Worm (Caenorhabditis elegans) whole organism, L1 larva: Measurements from ENCODE around the gene tag-234.
"Not testable (repeated sequence)": the region's sequence is repeated elsewhere in the genome, so short reads cannot be mapped to it uniquely, and the experiment has no call there.

Source experiments
- aha-1 ChIP-seq: fragments of 150-350 bp; optimal IDR thresholded peaks from 2 replicates; lab custom pipeline; 2014; ENCODE audit warnings: missing biosample characterization, missing genetic modification characterization
- blmp-1 ChIP-seq: fragments of 150-350 bp; optimal IDR thresholded peaks from 2 replicates; lab custom pipeline; 2014; ENCODE audit warnings: missing biosample characterization, missing genetic modification characterization
- ceh-8 ChIP-seq: fragments of 200-800 bp; sonication (Bioruptor generic); optimal IDR thresholded peaks from 2 replicates; lab custom pipeline; 2018; ENCODE audit warnings: mild to moderate bottlenecking, missing genetic modification characterization, moderate library complexity, missing compliant biosample characterization
- ceh-88 ChIP-seq: fragments of 200-800 bp; sonication (Bioruptor generic); IDR thresholded peaks from 2 replicates; pipeline ENCODE4 v1.3.6; 2022; ENCODE audit warnings: missing genetic modification characterization, missing compliant biosample characterization
- ceh-90 ChIP-seq: sonication (generic microtip); optimal IDR thresholded peaks from 2 replicates; lab custom pipeline; 2016; ENCODE audit warnings: missing genetic modification characterization, missing compliant biosample characterization
- dsc-1 ChIP-seq: sonication (generic microtip); optimal IDR thresholded peaks from 2 replicates; lab custom pipeline; 2016; ENCODE audit warnings: mild to moderate bottlenecking, missing genetic modification characterization, missing compliant biosample characterization
- efl-1 ChIP-seq, 4 experiments: fragments of 150-350 bp; optimal IDR thresholded peaks in 3 of 4; peaks in 1 of 4; 1 replicate in 1 of 4; 2 replicates in 3 of 4; lab custom pipeline; 2014; ENCODE audit warnings: missing biosample characterization in 2 of 4, missing genetic modification characterization in 2 of 4, missing genetic modification reagents in 2 of 4
- efl-3 ChIP-seq: fragments of 200-800 bp; sonication (Bioruptor generic); optimal IDR thresholded peaks from 2 replicates; lab custom pipeline; 2018; ENCODE audit warnings: mild to moderate bottlenecking, missing genetic modification characterization, missing compliant biosample characterization
- egl-13 ChIP-seq: sonication (generic microtip); optimal IDR thresholded peaks from 2 replicates; lab custom pipeline; 2016; ENCODE audit warnings: missing genotype, missing genetic modification reagents, missing genetic modification characterization, missing compliant biosample characterization
- elt-3 ChIP-seq, 6 experiments: fragments of 150-350 bp in 1 of 6; sonication (generic microtip); optimal IDR thresholded peaks; 2 replicates each; lab custom pipeline; 2017 to 2018; ENCODE audit warnings: missing biosample characterization in 6 of 6, missing genetic modification characterization in 6 of 6, inconsistent platforms in 1 of 6
- fkh-4 ChIP-seq: sonication (generic microtip); optimal IDR thresholded peaks from 2 replicates; lab custom pipeline; 2016; ENCODE audit warnings: missing compliant biosample characterization, missing genetic modification characterization, borderline replicate concordance
- fos-1 ChIP-seq: fragments of 150-350 bp; optimal IDR thresholded peaks from 2 replicates; lab custom pipeline; 2014; ENCODE audit warnings: missing biosample characterization, missing genetic modification characterization
- grh-1 ChIP-seq: fragments of 200-800 bp; sonication (Bioruptor generic); IDR thresholded peaks from 2 replicates; pipeline ENCODE4 v1.3.6; 2022; ENCODE audit warnings: missing genetic modification reagents, missing genetic modification characterization, missing compliant biosample characterization
- hlh-4 ChIP-seq: sonication (generic microtip); optimal IDR thresholded peaks from 2 replicates; lab custom pipeline; 2016; ENCODE audit warnings: mild to moderate bottlenecking, missing genetic modification characterization, missing compliant biosample characterization
- lin-14 ChIP-seq: fragments of 200-800 bp; sonication (Bioruptor generic); optimal IDR thresholded peaks from 2 replicates; lab custom pipeline; 2018; ENCODE audit warnings: mild to moderate bottlenecking, missing genetic modification characterization, moderate library complexity, missing compliant biosample characterization
- lin-35 ChIP-seq, 2 experiments: fragments of 150-350 bp; optimal IDR thresholded peaks; 2 replicates each; lab custom pipeline; 2014; ENCODE audit warnings: missing biosample characterization in 2 of 2, missing genetic modification characterization in 2 of 2, missing genetic modification reagents in 2 of 2
- lin-39 ChIP-seq: fragments of 150-350 bp; optimal IDR thresholded peaks from 2 replicates; lab custom pipeline; 2014; ENCODE audit warnings: missing biosample characterization, missing genetic modification reagents, missing genetic modification characterization
- lsy-2 ChIP-seq, 2 experiments: fragments of 150-350 bp; optimal IDR thresholded peaks; 2 replicates each; lab custom pipeline; 2014; ENCODE audit warnings: missing biosample characterization in 2 of 2, missing genetic modification characterization in 2 of 2
- mep-1 ChIP-seq: fragments of 150-350 bp; optimal IDR thresholded peaks from 2 replicates; lab custom pipeline; 2014; ENCODE audit warnings: missing biosample characterization, missing genetic modification characterization
- nhr-11 ChIP-seq: fragments of 150-350 bp; optimal IDR thresholded peaks from 2 replicates; lab custom pipeline; 2014; ENCODE audit warnings: missing biosample characterization, missing genetic modification characterization
- nhr-12 ChIP-seq: sonication (generic microtip); optimal IDR thresholded peaks from 2 replicates; lab custom pipeline; 2017; ENCODE audit warnings: missing biosample characterization, missing genetic modification characterization
- nhr-19 ChIP-seq: fragments of 200-800 bp; sonication (Bioruptor generic); conservative IDR thresholded peaks from 2 replicates; pipeline ENCODE4 v1.3.6; 2022; ENCODE audit warnings: missing genetic modification characterization, missing compliant biosample characterization
- nhr-20 ChIP-seq: sonication (generic microtip); optimal IDR thresholded peaks from 2 replicates; lab custom pipeline; 2016; ENCODE audit warnings: mild to moderate bottlenecking, missing genetic modification characterization, missing compliant biosample characterization
- nhr-237 ChIP-seq: fragments of 150-350 bp; optimal IDR thresholded peaks from 2 replicates; lab custom pipeline; 2014; ENCODE audit warnings: missing biosample characterization, missing genetic modification characterization
- nhr-71 ChIP-seq: sonication (generic microtip); optimal IDR thresholded peaks from 2 replicates; lab custom pipeline; 2016; ENCODE audit warnings: mild to moderate bottlenecking, missing genetic modification characterization, moderate library complexity, missing compliant biosample characterization
- nhr-85 ChIP-seq: sonication (generic microtip); peaks from one replicate; lab custom pipeline; 2016; ENCODE audit warnings: missing genetic modification characterization, inconsistent platforms, missing compliant biosample characterization
- rnt-1 ChIP-seq: sonication (generic microtip); optimal IDR thresholded peaks from 2 replicates; lab custom pipeline; 2016; ENCODE audit warnings: mild to moderate bottlenecking, missing genetic modification characterization, moderate library complexity, missing compliant biosample characterization
- snu-23 ChIP-seq: sonication (generic microtip); optimal IDR thresholded peaks from 2 replicates; lab custom pipeline; 2016; ENCODE audit warnings: missing genetic modification characterization, missing compliant biosample characterization
- sox-4 ChIP-seq: sonication (generic microtip); optimal IDR thresholded peaks from 2 replicates; lab custom pipeline; 2016; ENCODE audit warnings: missing genetic modification characterization, missing compliant biosample characterization
- sptf-1 ChIP-seq: fragments of 150-350 bp; optimal IDR thresholded peaks from 2 replicates; lab custom pipeline; 2014; ENCODE audit warnings: missing biosample characterization, missing genetic modification characterization
- tlp-1 ChIP-seq: fragments of 150-350 bp; optimal IDR thresholded peaks from 2 replicates; lab custom pipeline; 2014; ENCODE audit warnings: missing biosample characterization, missing genetic modification characterization
- unc-86 ChIP-seq: sonication (generic microtip); optimal IDR thresholded peaks from 2 replicates; lab custom pipeline; 2016; ENCODE audit warnings: missing genetic modification characterization, missing compliant biosample characterization
- unc-98 ChIP-seq: fragments of 200-800 bp; sonication (Bioruptor generic); IDR thresholded peaks from 2 replicates; pipeline ENCODE4 v1.3.6; 2022; ENCODE audit warnings: missing genetic modification characterization, missing compliant biosample characterization
- vab-15 ChIP-seq: sonication (generic microtip); optimal IDR thresholded peaks from 2 replicates; lab custom pipeline; 2017; ENCODE audit warnings: missing genotype, mild to moderate bottlenecking, missing genetic modification characterization, missing compliant biosample characterization
- xbp-1 ChIP-seq: sonication (generic microtip); optimal IDR thresholded peaks from 2 replicates; lab custom pipeline; 2016; ENCODE audit warnings: missing genetic modification characterization, missing compliant biosample characterization
- zag-1 ChIP-seq: fragments of 150-350 bp; optimal IDR thresholded peaks from 2 replicates; lab custom pipeline; 2014; ENCODE audit warnings: missing biosample characterization, missing genetic modification characterization

tag-234 gene

DNA sequence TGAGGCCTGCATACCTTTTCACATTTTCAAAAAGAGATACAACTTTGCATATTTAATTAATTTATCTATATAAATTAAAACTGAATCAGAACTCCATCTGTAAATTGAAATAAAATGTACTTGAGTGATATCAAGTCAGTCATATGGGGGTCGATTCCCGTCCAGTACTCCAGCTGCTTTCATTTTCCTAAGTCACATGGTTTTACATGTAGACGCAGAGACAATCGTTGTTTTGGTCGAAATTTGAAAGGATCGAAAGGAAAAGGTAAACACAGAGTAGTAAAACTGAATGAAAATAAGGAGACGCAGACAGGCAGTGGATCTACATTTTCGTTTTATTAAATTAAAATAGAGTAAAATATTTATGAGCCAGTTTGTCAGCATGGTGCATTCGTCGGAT is 10.1 kb downstream of the tag-234 start (continued):
- TF ChIP-seq rnt-1 (tag; lab: Kevin White, UChicago) (peak; percentile 40), vab-15 (tag; lab: Kevin White, UChicago) (no peak), blmp-1 (peak; percentile 98), nhr-20 (peak; percentile 77)
- TF ChIP-seq, all 84 proteins: peak for 24

DNA sequence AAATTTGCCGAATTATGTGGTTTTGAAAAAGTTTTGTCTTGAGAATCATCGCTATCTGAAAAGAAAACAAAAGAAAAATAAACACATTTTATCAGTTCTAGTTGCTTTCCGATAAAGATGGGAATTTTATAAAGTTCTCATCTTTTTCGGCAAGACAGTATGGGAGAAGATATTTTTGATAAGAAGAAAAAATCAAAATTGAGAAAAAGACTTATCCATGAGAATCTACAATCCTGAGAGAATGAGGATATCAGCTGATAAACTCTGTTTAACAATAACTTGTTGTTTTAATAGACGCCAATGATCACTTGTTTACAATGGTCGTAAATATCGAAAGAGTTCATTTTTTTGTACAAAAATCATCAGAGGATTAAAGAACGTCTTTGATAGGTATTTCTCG is 12.1 kb downstream of the tag-234 start, which contains the start of gene F55C12.6:
Gene F55C12.6, minus strand, starts transcription at position 101 of the 400 bp plus-strand sequence.
- TF ChIP-seq sptf-1 (tag; lab: Kevin White, UChicago) (no peak), fkh-4 (no peak), xbp-1 (no peak), efl-3 (GFP tag; lab: Kevin White, UChicago) (no peak), ceh-88 (GFP tag; lab: Robert Waterston, UW) (no peak), sox-4 (tag; lab: Kevin White, UChicago) (no peak), nhr-12 (tag; lab: Kevin White, UChicago) (no peak), nhr-237 (tag; lab: Kevin White, UChicago) (no peak), unc-98 (no peak), nhr-85 (no peak), ceh-8 (GFP tag; lab: Kevin White, UChicago) (no peak), nhr-11 (tag; lab: Kevin White, UChicago) (no peak), unc-86 (no peak), zag-1 (no peak), ceh-90 (no peak), aha-1 (tag; lab: Kevin White, UChicago) (no peak)

DNA sequence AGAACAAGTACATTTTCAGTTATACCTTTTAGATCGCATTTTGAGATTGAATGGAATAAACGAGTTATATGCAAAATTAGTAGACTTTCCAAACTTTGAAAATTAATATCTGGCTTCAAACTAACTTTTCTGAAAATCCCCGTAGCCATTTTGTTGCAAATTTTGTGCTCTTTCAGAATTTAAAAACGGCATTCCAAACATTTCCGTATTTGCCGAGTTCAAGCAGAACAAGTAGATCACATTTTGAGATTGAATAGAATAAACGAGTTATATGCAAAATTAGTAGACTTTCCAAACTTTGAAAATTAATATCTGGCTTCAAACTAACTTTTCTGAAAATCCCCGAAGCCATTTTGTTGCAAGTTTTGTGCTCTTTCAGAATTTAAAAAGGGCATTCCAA is 12.5 kb downstream of the tag-234 start, which contains the start of gene F55C12.2:
Gene F55C12.2, plus strand, starts transcription at position 301 of the 400 bp plus-strand sequence.
- TF ChIP-seq fos-1, tlp-1, egl-13 (tag; lab: Kevin White, UChicago): not testable (repeated sequence)
- TF ChIP-seq, all 84 proteins: peak for 0; not testable (repeated sequence) for 84

DNA sequence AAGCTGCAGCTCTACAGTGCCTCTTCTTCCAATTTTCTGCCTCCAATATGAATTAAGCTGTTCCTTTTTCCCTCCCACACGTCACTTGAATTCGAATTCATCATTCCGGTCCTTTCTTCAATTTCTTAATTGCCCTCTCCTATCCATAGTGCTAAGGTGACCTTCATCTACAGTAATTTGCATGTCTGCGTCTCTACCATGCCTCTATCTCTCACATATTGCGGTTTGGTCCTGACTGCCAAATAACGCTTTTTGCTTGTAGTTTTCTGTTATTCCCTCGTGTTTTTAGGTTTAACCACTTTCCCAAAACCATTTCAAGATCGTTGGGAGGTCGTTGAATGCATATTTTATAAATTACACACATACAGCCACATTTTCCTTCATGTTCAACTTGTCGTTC is 16.7 kb downstream of the tag-234 start:
- TF ChIP-seq aha-1 (tag; lab: Kevin White, UChicago) (no peak), grh-1 (GFP tag; lab: Robert Waterston, UW) (peak; percentile 55; the same call in 1 of the 2 replicates), blmp-1 (peak; percentile 63), dsc-1 (tag; lab: Kevin White, UChicago) (no peak), hlh-4 (tag; lab: Kevin White, UChicago) (no peak), lin-39 (no peak), rnt-1 (tag; lab: Kevin White, UChicago) (peak; percentile 21), vab-15 (tag; lab: Kevin White, UChicago) (peak; percentile 19), lin-35 (GFP tag; optimal IDR thresholded peaks at IDR 0.05; lab: Kevin White, UChicago) (peak in 1 of 2 experiments; percentile 19), nhr-85 (peak; percentile 86), lsy-2 (tag; optimal IDR thresholded peaks at IDR 0.05; lab: Kevin White, UChicago) (peak; percentile 4 to 31), nhr-19 (GFP tag; lab: Robert Waterston, UW) (0 out of 2 replicates have a peak, but pooled peaks have one; percentile 5), lin-14 (GFP tag; lab: Kevin White, UChicago) (peak; percentile 63), snu-23 (GFP tag; lab: Kevin White, UChicago) (peak; percentile 32), efl-1 (optimal IDR thresholded peaks at IDR 0.05; lab: Kevin White, UChicago) (peak in 1 of 2 experiments; percentile 2), efl-1 (GFP tag; optimal IDR thresholded peaks at IDR 0.05 in 1 of 2; lab: Kevin White, UChicago) (peak in 1 of 2 experiments; percentile 33), mep-1 (tag; lab: Kevin White, UChicago) (peak; percentile 51), elt-3 (tag; optimal IDR thresholded peaks at IDR 0.05; lab: Kevin White, UChicago) (peak in 1 of 6 experiments; percentile 31), nhr-71 (tag; lab: Kevin White, UChicago) (peak; percentile 8)
